Worm (Caenorhabditis elegans) whole organism, late embryonic: ENCODE measurements around the gene dpf-2.

Source experiments
- C08G9.2 ChIP-seq: sonication (generic microtip); optimal IDR thresholded peaks from 2 replicates; lab custom pipeline; 2016; ENCODE audit warnings: mild to moderate bottlenecking, missing genetic modification characterization, moderate library complexity, missing compliant biosample characterization
- C38D4.7 ChIP-seq: fragments of 200-800 bp; sonication (Bioruptor generic); optimal IDR thresholded peaks from 2 replicates; lab custom pipeline; 2018; ENCODE audit warnings: mild to moderate bottlenecking, missing genetic modification characterization, moderate library complexity, missing compliant biosample characterization
- ahr-1 ChIP-seq: sonication (generic microtip); optimal IDR thresholded peaks from 2 replicates; lab custom pipeline; 2016; ENCODE audit warnings: missing genetic modification characterization, missing compliant biosample characterization
- ama-1 ChIP-seq: fragments of 150-350 bp; optimal IDR thresholded peaks from 2 replicates; lab custom pipeline; 2014
- ceh-2 ChIP-seq: sonication (generic microtip); optimal IDR thresholded peaks from 2 replicates; lab custom pipeline; 2016; ENCODE audit warnings: missing genotype, missing genetic modification characterization, missing compliant biosample characterization
- ceh-22 ChIP-seq: sonication (generic microtip); optimal IDR thresholded peaks from 2 replicates; lab custom pipeline; 2017; ENCODE audit warnings: missing biosample characterization, missing genetic modification characterization
- ceh-30 ChIP-seq: fragments of 150-350 bp; optimal IDR thresholded peaks from 2 replicates; lab custom pipeline; 2014; ENCODE audit warnings: missing biosample characterization, missing genetic modification characterization
- ceh-31 ChIP-seq: sonication (generic microtip); optimal IDR thresholded peaks from 2 replicates; lab custom pipeline; 2016; ENCODE audit warnings: missing genetic modification characterization, missing compliant biosample characterization
- ceh-34 ChIP-seq: sonication (generic microtip); optimal IDR thresholded peaks from 2 replicates; lab custom pipeline; 2016; ENCODE audit warnings: mild to moderate bottlenecking, missing genetic modification characterization, missing compliant biosample characterization
- ceh-6 ChIP-seq: fragments of 200-800 bp; sonication (Bioruptor generic); optimal IDR thresholded peaks from 2 replicates; lab custom pipeline; 2018; ENCODE audit warnings: mild to moderate bottlenecking, missing genetic modification characterization, missing compliant biosample characterization
- che-1 ChIP-seq: sonication (generic microtip); optimal IDR thresholded peaks from 2 replicates; lab custom pipeline; 2016; ENCODE audit warnings: mild to moderate bottlenecking, missing genetic modification characterization, missing compliant biosample characterization
- dve-1 ChIP-seq: sonication (generic microtip); optimal IDR thresholded peaks from 2 replicates; lab custom pipeline; 2017; ENCODE audit warnings: antibody characterized with exemption, mild to moderate bottlenecking, missing genetic modification characterization, missing compliant biosample characterization
- elt-2 ChIP-seq: sonication (generic microtip); optimal IDR thresholded peaks from 2 replicates; lab custom pipeline; 2016; ENCODE audit warnings: missing genetic modification reagents, missing genetic modification characterization, missing compliant biosample characterization
- ets-4 ChIP-seq: sonication (generic microtip); optimal IDR thresholded peaks from 2 replicates; lab custom pipeline; 2016; ENCODE audit warnings: missing genetic modification characterization, missing compliant biosample characterization
- fax-1 ChIP-seq: sonication (generic microtip); optimal IDR thresholded peaks from 2 replicates; lab custom pipeline; 2016; ENCODE audit warnings: missing genotype, missing genetic modification characterization, missing compliant biosample characterization
- fkh-10 ChIP-seq: fragments of 150-350 bp; optimal IDR thresholded peaks from 2 replicates; lab custom pipeline; 2014; ENCODE audit warnings: missing biosample characterization, missing genetic modification reagents, missing genetic modification characterization
- gmeb-2 ChIP-seq: sonication (generic microtip); optimal IDR thresholded peaks from 2 replicates; lab custom pipeline; 2016; ENCODE audit warnings: missing genetic modification characterization, inconsistent platforms, missing compliant biosample characterization
- hlh-30 ChIP-seq: sonication (generic microtip); optimal IDR thresholded peaks from 2 replicates; lab custom pipeline; 2017; ENCODE audit warnings: antibody characterized with exemption, missing genetic modification characterization, missing compliant biosample characterization; ENCODE audit not compliant: insufficient read depth
- hlh-8 ChIP-seq: sonication (generic microtip); optimal IDR thresholded peaks from 2 replicates; lab custom pipeline; 2016; ENCODE audit warnings: missing genotype, missing genetic modification characterization, missing compliant biosample characterization
- lim-6 ChIP-seq: sonication (generic microtip); optimal IDR thresholded peaks from 2 replicates; lab custom pipeline; 2016; ENCODE audit warnings: missing genetic modification characterization, missing compliant biosample characterization
- lin-11 ChIP-seq: fragments of 200-800 bp; sonication (Bioruptor generic); optimal IDR thresholded peaks from 2 replicates; lab custom pipeline; 2018; ENCODE audit warnings: mild to moderate bottlenecking, missing genetic modification characterization, missing compliant biosample characterization
- madf-2 ChIP-seq: sonication (generic microtip); optimal IDR thresholded peaks from 2 replicates; lab custom pipeline; 2017; ENCODE audit warnings: missing genetic modification characterization, missing compliant biosample characterization
- pag-3 ChIP-seq: sonication (generic microtip); optimal IDR thresholded peaks from 2 replicates; lab custom pipeline; 2016; ENCODE audit warnings: missing compliant biosample characterization, missing genetic modification characterization, borderline replicate concordance
- pat-9 ChIP-seq: fragments of 200-800 bp; sonication (Bioruptor generic); optimal IDR thresholded peaks from 2 replicates; lab custom pipeline; 2018; ENCODE audit warnings: mild to moderate bottlenecking, missing genetic modification characterization, moderate library complexity, missing compliant biosample characterization
- pha-2 ChIP-seq: sonication (generic microtip); optimal IDR thresholded peaks from 2 replicates; lab custom pipeline; 2017; ENCODE audit warnings: mild to moderate bottlenecking, missing genetic modification characterization, missing compliant biosample characterization
- pha-4 ChIP-seq: fragments of 150-350 bp; optimal IDR thresholded peaks from 2 replicates; lab custom pipeline; 2018; ENCODE audit warnings: missing biosample characterization, missing genetic modification reagents, missing genetic modification characterization
- pros-1 ChIP-seq: fragments of 150-350 bp; optimal IDR thresholded peaks from 2 replicates; lab custom pipeline; 2014; ENCODE audit warnings: missing biosample characterization, missing genetic modification reagents, missing genetic modification characterization
- ref-2 ChIP-seq: sonication (generic microtip); optimal IDR thresholded peaks from 2 replicates; lab custom pipeline; 2016; ENCODE audit warnings: missing genetic modification characterization, missing compliant biosample characterization
- rnt-1 ChIP-seq: sonication (generic microtip); optimal IDR thresholded peaks from 2 replicates; lab custom pipeline; 2016; ENCODE audit warnings: missing genetic modification characterization, missing compliant biosample characterization
- sdc-2 ChIP-seq: sonication (generic microtip); optimal IDR thresholded peaks from 2 replicates; lab custom pipeline; 2016; ENCODE audit warnings: missing genotype, missing genetic modification characterization, missing compliant biosample characterization
- sox-2 ChIP-seq: fragments of 200-800 bp; sonication (Bioruptor generic); IDR thresholded peaks from 2 replicates; pipeline ENCODE4 v1.3.6; 2022; ENCODE audit warnings: missing genetic modification reagents, missing genetic modification characterization, missing compliant biosample characterization
- syd-9 ChIP-seq: sonication (generic microtip); optimal IDR thresholded peaks from 2 replicates; lab custom pipeline; 2016; ENCODE audit warnings: mild to moderate bottlenecking, missing genetic modification characterization, moderate library complexity, missing compliant biosample characterization
- tbx-7 ChIP-seq: sonication (generic microtip); optimal IDR thresholded peaks from 2 replicates; lab custom pipeline; 2016; ENCODE audit warnings: missing genotype, missing genetic modification characterization, missing compliant biosample characterization
- ttx-3 ChIP-seq: sonication (generic microtip); optimal IDR thresholded peaks from 2 replicates; lab custom pipeline; 2016; ENCODE audit warnings: missing genetic modification reagents, missing genetic modification characterization, missing compliant biosample characterization
- unc-42 ChIP-seq: sonication (generic microtip); optimal IDR thresholded peaks from 2 replicates; lab custom pipeline; 2016; ENCODE audit warnings: missing genotype, missing genetic modification characterization, missing compliant biosample characterization
- unc-86 ChIP-seq: sonication (generic microtip); optimal IDR thresholded peaks from 2 replicates; lab custom pipeline; 2016; ENCODE audit warnings: missing genetic modification characterization, missing compliant biosample characterization
- zip-5 ChIP-seq: sonication (generic microtip); optimal IDR thresholded peaks from 2 replicates; lab custom pipeline; 2016; ENCODE audit warnings: missing genetic modification characterization, missing compliant biosample characterization
- ztf-16 ChIP-seq: sonication (generic microtip); optimal IDR thresholded peaks from 2 replicates; lab custom pipeline; 2017; ENCODE audit warnings: missing genetic modification characterization, missing compliant biosample characterization

The dpf-2 gene

DNA sequence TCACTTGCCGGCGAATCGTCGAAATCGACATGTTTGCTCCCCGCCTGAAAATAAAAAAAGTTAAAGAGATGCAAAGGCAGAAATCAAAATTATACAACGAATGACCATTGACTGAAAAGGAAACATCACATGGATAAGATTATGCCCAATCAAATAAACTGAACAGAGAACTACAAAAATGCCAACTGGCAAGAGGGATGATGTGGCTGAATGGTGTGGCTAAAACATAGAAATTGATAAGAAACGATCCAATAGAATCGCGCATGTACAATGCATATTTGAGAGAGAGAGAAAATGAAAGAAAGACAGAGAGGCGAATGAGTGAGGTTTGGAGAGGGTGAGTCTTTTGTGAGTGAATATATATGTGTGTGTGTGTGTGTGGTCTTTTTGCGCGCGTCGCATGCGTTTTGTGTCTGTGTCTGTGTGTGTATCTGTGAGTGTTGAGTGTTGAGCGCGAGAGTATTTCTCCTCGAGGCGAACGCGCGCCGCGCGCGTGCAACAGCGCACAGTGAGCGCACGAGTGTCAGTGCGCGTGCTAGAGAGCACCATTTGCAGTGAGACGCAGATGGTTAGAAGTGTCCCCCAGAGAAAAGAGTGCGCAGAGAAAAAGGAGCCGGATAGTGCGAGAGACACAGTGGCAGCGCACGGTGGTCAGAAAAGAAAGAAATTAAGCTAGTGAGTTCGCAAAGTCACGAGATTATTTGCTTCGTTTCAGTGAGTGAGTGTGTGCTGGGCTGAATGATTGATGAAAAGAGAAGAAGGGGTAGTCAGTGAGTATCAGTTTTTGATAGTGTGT lies 13.0 kb upstream of the dpf-2 start, which contains the start of gene epn-1 (continued):
- TF ChIP-seq ets-4 (tag; lab: Kevin White, UChicago) (peak; percentile 85), unc-42 (tag; lab: Kevin White, UChicago) (peak; percentile 78), syd-9 (tag; lab: Kevin White, UChicago) (peak; percentile 76), tbx-7 (peak; percentile 14), elt-2 (tag; lab: Kevin White, UChicago) (peak; percentile 87), hlh-8 (peak; percentile 50), zip-5 (tag; lab: Kevin White, UChicago) (peak; percentile 16), pros-1 (tag; lab: Kevin White, UChicago) (peak; percentile 94), ceh-6 (GFP tag; lab: Kevin White, UChicago) (peak; percentile 54), gmeb-2 (tag; lab: Kevin White, UChicago) (no peak), C38D4.7 (GFP tag; lab: Kevin White, UChicago) (no peak), che-1 (no peak), dve-1 (tag; lab: Kevin White, UChicago) (peak; percentile 81), sdc-2 (tag; lab: Kevin White, UChicago) (peak; percentile 94), rnt-1 (peak; percentile 95), ztf-16 (tag; lab: Kevin White, UChicago) (peak; percentile 50), C08G9.2 (tag; lab: Kevin White, UChicago) (peak; percentile 76), ama-1 (lab: Kevin White, UChicago) (peak; percentile 27), ahr-1 (tag; lab: Kevin White, UChicago) (no peak), unc-86 (tag; lab: Kevin White, UChicago) (peak; percentile 22), fax-1 (tag; lab: Kevin White, UChicago) (peak; percentile 52), lin-11 (peak; percentile 11), ceh-31 (tag; lab: Kevin White, UChicago) (peak; percentile 96), hlh-30 (tag; lab: Kevin White, UChicago) (peak; percentile 99), pag-3 (tag; lab: Kevin White, UChicago) (peak; percentile 62), pha-4 (no peak), lim-6 (tag; lab: Kevin White, UChicago) (peak; percentile 64), ceh-34 (peak; percentile 96), sox-2 (peak; percentile 22)

DNA sequence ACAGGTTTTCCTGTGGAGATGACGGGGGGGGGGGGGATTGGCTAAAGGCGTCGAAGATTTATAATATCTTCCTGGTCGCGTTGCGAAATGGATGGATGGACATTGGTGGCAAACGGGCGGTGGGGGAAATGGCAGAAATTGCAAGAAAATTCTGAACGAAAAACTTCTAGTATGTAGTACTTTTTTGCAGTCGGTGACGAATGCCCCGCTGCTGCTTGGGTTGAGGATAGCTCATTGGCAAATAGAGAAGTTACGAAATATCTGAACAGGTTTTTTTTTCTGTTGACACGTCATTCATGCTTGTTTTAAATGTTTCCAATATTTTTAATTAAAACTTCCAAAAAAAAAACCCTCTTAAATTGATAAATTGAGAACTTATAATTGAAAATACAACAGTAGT lies 12.1 kb upstream of the dpf-2 start:
- TF ChIP-seq ceh-6 (GFP tag; lab: Kevin White, UChicago) (no peak), madf-2 (tag; lab: Kevin White, UChicago) (no peak), ama-1 (lab: Kevin White, UChicago) (no peak), ceh-30 (tag; lab: Kevin White, UChicago) (no peak), pat-9 (tag; lab: Kevin White, UChicago) (no peak), ref-2 (tag; lab: Kevin White, UChicago) (no peak), ceh-2 (tag; lab: Kevin White, UChicago) (no peak), ceh-22 (tag; lab: Kevin White, UChicago) (no peak), sox-2 (no peak), ceh-31 (tag; lab: Kevin White, UChicago) (no peak), ztf-16 (tag; lab: Kevin White, UChicago) (no peak), fkh-10 (GFP tag; lab: Kevin White, UChicago) (no peak), lin-11 (no peak), ttx-3 (no peak), lim-6 (tag; lab: Kevin White, UChicago) (no peak), pha-2 (tag; lab: Kevin White, UChicago) (no peak), syd-9 (tag; lab: Kevin White, UChicago) (no peak), ahr-1 (tag; lab: Kevin White, UChicago) (no peak)
